Worm (Caenorhabditis elegans): ENCODE measurements around the gene sqst-2.

ce11 chrIV:7312620-7313194, 16.1 kb downstream of the sqst-2 start:
- no peak for TF ChIP-seq R02D3.7 (tag; optimal IDR thresholded peaks at IDR 0.05)
- TF ChIP-seq nhr-76 (tag; optimal IDR thresholded peaks at IDR 0.05): no peak
- TF ChIP-seq nhr-237 (tag; optimal IDR thresholded peaks at IDR 0.05): no peak
- no peak for TF ChIP-seq daf-12 (tag; optimal IDR thresholded peaks at IDR 0.05)
- no peak for TF ChIP-seq nhr-11 (tag; optimal IDR thresholded peaks at IDR 0.05)
- TF ChIP-seq nhr-28 (tag; optimal IDR thresholded peaks at IDR 0.05): no peak
- TF ChIP-seq mdl-1 (tag; optimal IDR thresholded peaks at IDR 0.05): no peak
